Worm (Caenorhabditis elegans) whole organism, late embryonic: ENCODE results near the gene bnc-1.

Experiments used
- K02D7.2 ChIP-seq: sonication (generic microtip); optimal IDR thresholded peaks from 2 replicates; lab custom pipeline; 2017; ENCODE audit warnings: mild to moderate bottlenecking, missing genetic modification characterization, missing compliant biosample characterization
- ama-1 ChIP-seq: fragments of 150-350 bp; optimal IDR thresholded peaks from 2 replicates; lab custom pipeline; 2014
- ceh-30 ChIP-seq: fragments of 150-350 bp; optimal IDR thresholded peaks from 2 replicates; lab custom pipeline; 2014; ENCODE audit warnings: missing biosample characterization, missing genetic modification characterization
- ceh-48 ChIP-seq: sonication (generic microtip); optimal IDR thresholded peaks from 2 replicates; lab custom pipeline; 2016; ENCODE audit warnings: missing genetic modification characterization, inconsistent platforms, missing compliant biosample characterization
- dmd-4 ChIP-seq: sonication (generic microtip); optimal IDR thresholded peaks from 2 replicates; lab custom pipeline; 2016; ENCODE audit warnings: borderline replicate concordance, missing genetic modification characterization, missing compliant biosample characterization
- fkh-10 ChIP-seq: fragments of 150-350 bp; optimal IDR thresholded peaks from 2 replicates; lab custom pipeline; 2014; ENCODE audit warnings: missing biosample characterization, missing genetic modification reagents, missing genetic modification characterization
- lin-11 ChIP-seq: fragments of 200-800 bp; sonication (Bioruptor generic); optimal IDR thresholded peaks from 2 replicates; lab custom pipeline; 2018; ENCODE audit warnings: mild to moderate bottlenecking, missing genetic modification characterization, missing compliant biosample characterization
- nhr-11 ChIP-seq: fragments of 150-350 bp; optimal IDR thresholded peaks from 2 replicates; lab custom pipeline; 2014; ENCODE audit warnings: missing biosample characterization, missing genetic modification characterization
- pag-3 ChIP-seq: sonication (generic microtip); optimal IDR thresholded peaks from 2 replicates; lab custom pipeline; 2016; ENCODE audit warnings: missing compliant biosample characterization, missing genetic modification characterization, borderline replicate concordance
- pqm-1 ChIP-seq: sonication (generic microtip); optimal IDR thresholded peaks from 2 replicates; lab custom pipeline; 2016; ENCODE audit warnings: missing genetic modification characterization, missing compliant biosample characterization
- pros-1 ChIP-seq: fragments of 150-350 bp; optimal IDR thresholded peaks from 2 replicates; lab custom pipeline; 2014; ENCODE audit warnings: missing biosample characterization, missing genetic modification reagents, missing genetic modification characterization
- sox-2 ChIP-seq: fragments of 200-800 bp; sonication (Bioruptor generic); IDR thresholded peaks from 2 replicates; pipeline ENCODE4 v1.3.6; 2022; ENCODE audit warnings: missing genetic modification reagents, missing genetic modification characterization, missing compliant biosample characterization
- tbx-2 ChIP-seq: sonication (generic microtip); optimal IDR thresholded peaks from 2 replicates; lab custom pipeline; 2016; ENCODE audit warnings: missing genetic modification characterization, missing compliant biosample characterization
- unc-55 ChIP-seq: sonication (generic microtip); optimal IDR thresholded peaks from 2 replicates; lab custom pipeline; 2017; ENCODE audit warnings: missing biosample characterization, missing genetic modification reagents, missing genetic modification characterization

DNA sequence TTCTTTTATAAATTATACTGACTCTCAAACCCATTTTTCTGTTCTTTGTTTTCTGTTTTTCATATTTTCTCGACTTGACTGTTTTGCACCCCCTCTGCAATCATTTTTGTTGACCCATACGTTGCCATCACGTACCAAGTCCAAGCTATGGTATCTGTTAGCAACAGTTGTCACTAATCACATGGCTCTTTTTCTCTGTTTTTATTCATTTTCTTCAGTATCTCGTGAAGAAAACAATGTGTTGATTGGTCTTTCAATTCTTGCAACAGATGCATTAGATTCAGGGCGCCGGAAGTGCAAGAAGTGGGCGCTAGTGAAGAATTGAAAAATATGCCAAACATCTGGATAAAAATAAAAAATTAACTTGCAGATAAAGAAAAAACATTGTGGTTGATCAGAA lies 41.3 kb downstream of the bnc-1 start:
- TF ChIP-seq dmd-4 (tag; lab: Kevin White, UChicago) (no peak), pros-1 (no peak), ama-1 (no peak), pqm-1 (tag; lab: Kevin White, UChicago) (no peak), tbx-2 (tag; lab: Kevin White, UChicago) (no peak), pag-3 (no peak), fkh-10 (GFP tag; lab: Kevin White, UChicago) (no peak), unc-55 (GFP tag; lab: Kevin White, UChicago) (peak; percentile 15), K02D7.2 (tag; lab: Kevin White, UChicago) (no peak), lin-11 (tag; lab: Kevin White, UChicago) (no peak), nhr-11 (tag; lab: Kevin White, UChicago) (no peak), ceh-30 (tag; lab: Kevin White, UChicago) (no peak), sox-2 (GFP tag; lab: Robert Waterston, UW) (no peak), ceh-48 (no peak)
